Worm (Caenorhabditis elegans) whole organism, young adult: ENCODE results near the gene srx-59.

Experiments used
- F37B4.10 ChIP-seq: fragments of 200-800 bp; sonication (Bioruptor generic); IDR thresholded peaks from 2 replicates; pipeline ENCODE4 v1.3.6; 2022; ENCODE audit warnings: missing genetic modification characterization, missing compliant biosample characterization
- F39B2.1 ChIP-seq: fragments of 200-800 bp; sonication (Bioruptor generic); IDR thresholded peaks from 2 replicates; pipeline ENCODE4 v1.3.6; 2022; ENCODE audit warnings: missing genetic modification reagents, missing genetic modification characterization, missing compliant biosample characterization
- bed-1 ChIP-seq: fragments of 200-800 bp; sonication (Bioruptor generic); IDR thresholded peaks from 2 replicates; pipeline ENCODE4 v1.3.6; 2022; ENCODE audit warnings: missing genetic modification reagents, missing genetic modification characterization, missing compliant biosample characterization
- efl-1 ChIP-seq: fragments of 150-350 bp; optimal IDR thresholded peaks from 2 replicates; lab custom pipeline; 2014; ENCODE audit warnings: missing biosample characterization, missing genetic modification reagents, missing genetic modification characterization
- egl-18 ChIP-seq: fragments of 200-800 bp; sonication (Bioruptor generic); IDR thresholded peaks from 2 replicates; pipeline ENCODE4 v1.3.6; 2022; ENCODE audit warnings: missing genetic modification reagents, missing genetic modification characterization, missing compliant biosample characterization
- hrde-1 ChIP-seq: sonication (generic microtip); optimal IDR thresholded peaks from 2 replicates; lab custom pipeline; 2016; ENCODE audit warnings: missing genetic modification characterization, mild to moderate bottlenecking, missing compliant biosample characterization, moderate library complexity, missing genotype, missing genetic modification reagents, borderline replicate concordance
- lsl-1 ChIP-seq: fragments of 200-800 bp; sonication (Bioruptor generic); optimal IDR thresholded peaks from 2 replicates; lab custom pipeline; 2018; ENCODE audit warnings: mild to moderate bottlenecking, missing genetic modification characterization, moderate library complexity, missing compliant biosample characterization
- pha-4 ChIP-seq: fragments of 150-350 bp; sonication (generic microtip); optimal IDR thresholded peaks from 2 replicates; lab custom pipeline; 2014; ENCODE audit warnings: missing biosample characterization, missing genetic modification reagents, missing genetic modification characterization

DNA sequence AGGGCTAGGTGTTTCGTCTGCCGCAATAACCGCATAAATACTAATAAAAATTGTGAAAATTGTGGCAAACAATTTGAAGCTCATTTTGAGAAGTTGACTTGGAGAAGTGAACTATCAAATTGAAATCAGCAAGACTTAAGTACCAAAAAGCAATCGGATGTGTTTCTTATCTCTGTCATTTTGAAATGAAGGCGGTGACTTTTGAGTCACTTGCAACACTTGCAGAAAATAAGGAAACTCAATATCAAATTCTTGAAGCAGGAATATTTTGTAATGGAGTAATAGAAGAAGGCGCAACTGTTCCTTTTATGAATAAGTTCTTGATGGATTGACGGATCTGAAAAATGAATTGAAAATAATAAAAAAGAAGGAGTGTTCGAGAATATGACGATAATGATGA lies 20.4 kb upstream of the srx-59 start, which contains the start of gene T07H8.11:
- TF ChIP-seq bed-1 (GFP tag; lab: Robert Waterston, UW) (no peak), egl-18 (GFP tag; lab: Robert Waterston, UW) (no peak), F37B4.10 (GFP tag; lab: Robert Waterston, UW) (no peak), pha-4 (tag; lab: Kevin White, UChicago) (no peak), F39B2.1 (GFP tag; lab: Robert Waterston, UW) (no peak), lsl-1 (GFP tag; lab: Kevin White, UChicago) (no peak), hrde-1 (tag; lab: Kevin White, UChicago) (no peak), efl-1 (GFP tag; lab: Kevin White, UChicago) (no peak)
